Fruit fly (Drosophila melanogaster): ENCODE measurements around the gene CG43218.

- TF ChIP-seq pan (optimal IDR thresholded peaks at IDR 0.05) (no peak), psq (optimal IDR thresholded peaks at IDR 0.05) (no peak), usp (GFP tag; optimal IDR thresholded peaks at IDR 0.05) (no peak), EcR (GFP tag; optimal IDR thresholded peaks at IDR 0.05) (no peak)
Measured at dm6 chr3L:21273504-21273903, 15.7 kb downstream of the CG43218 start.
